Worm (Caenorhabditis elegans) whole organism, young adult: ENCODE data around the gene rga-9.

Source experiments
- B0261.1 ChIP-seq: sonication (generic microtip); optimal IDR thresholded peaks from 2 replicates; lab custom pipeline; 2016; ENCODE audit warnings: mild to moderate bottlenecking, missing genetic modification characterization, moderate library complexity, missing compliant biosample characterization
- D2030.7 ChIP-seq: fragments of 200-800 bp; sonication (Bioruptor generic); IDR thresholded peaks from 2 replicates; pipeline ENCODE4 v1.3.6; 2022; ENCODE audit warnings: missing genetic modification reagents, missing genetic modification characterization, missing compliant biosample characterization
- F37B4.10 ChIP-seq: fragments of 200-800 bp; sonication (Bioruptor generic); IDR thresholded peaks from 2 replicates; pipeline ENCODE4 v1.3.6; 2022; ENCODE audit warnings: missing genetic modification characterization, missing compliant biosample characterization
- Y53F4B.3 ChIP-seq: fragments of 200-800 bp; sonication (Bioruptor generic); IDR thresholded peaks from 2 replicates; pipeline ENCODE4 v1.3.6; 2022; ENCODE audit warnings: missing genetic modification reagents, missing genetic modification characterization, missing compliant biosample characterization
- Y79H2A.3 ChIP-seq: fragments of 200-800 bp; sonication (Bioruptor generic); conservative IDR thresholded peaks from 2 replicates; pipeline ENCODE4 v1.3.6; 2022; ENCODE audit warnings: missing genetic modification reagents, missing genetic modification characterization, missing compliant biosample characterization
- Y95B8A.8 ChIP-seq: fragments of 200-800 bp; sonication (Bioruptor generic); IDR thresholded peaks from 2 replicates; pipeline ENCODE4 v1.3.6; 2022; ENCODE audit warnings: missing genetic modification reagents, missing genetic modification characterization, missing compliant biosample characterization
- ZK185.1 ChIP-seq: sonication (generic microtip); optimal IDR thresholded peaks from 2 replicates; lab custom pipeline; 2016; ENCODE audit warnings: mild to moderate bottlenecking, missing genetic modification characterization, missing compliant biosample characterization; ENCODE audit not compliant: poor library complexity, severe bottlenecking
- attf-5 ChIP-seq: fragments of 200-800 bp; sonication (Bioruptor generic); optimal IDR thresholded peaks from 2 replicates; lab custom pipeline; 2018; ENCODE audit warnings: mild to moderate bottlenecking, missing genetic modification characterization, missing compliant biosample characterization
- bed-1 ChIP-seq: fragments of 200-800 bp; sonication (Bioruptor generic); IDR thresholded peaks from 2 replicates; pipeline ENCODE4 v1.3.6; 2022; ENCODE audit warnings: missing genetic modification reagents, missing genetic modification characterization, missing compliant biosample characterization
- ceh-79 ChIP-seq: sonication (generic microtip); optimal IDR thresholded peaks from 2 replicates; lab custom pipeline; 2017; ENCODE audit warnings: mild to moderate bottlenecking, missing genetic modification characterization, missing compliant biosample characterization
- ceh-91 ChIP-seq: fragments of 200-800 bp; sonication (Bioruptor generic); IDR thresholded peaks from 2 replicates; pipeline ENCODE4 v1.3.6; 2022; ENCODE audit warnings: missing genetic modification reagents, missing genetic modification characterization, missing compliant biosample characterization
- die-1 ChIP-seq: sonication (generic microtip); optimal IDR thresholded peaks from 2 replicates; lab custom pipeline; 2016; ENCODE audit warnings: missing genotype, mild to moderate bottlenecking, missing genetic modification characterization, missing compliant biosample characterization
- egrh-3 ChIP-seq: fragments of 200-800 bp; sonication (Bioruptor generic); IDR thresholded peaks from 2 replicates; pipeline ENCODE4 v1.3.6; 2022; ENCODE audit warnings: missing genetic modification reagents, missing genetic modification characterization, missing compliant biosample characterization
- ets-4 ChIP-seq: fragments of 200-800 bp; sonication (Bioruptor generic); optimal IDR thresholded peaks from 2 replicates; lab custom pipeline; 2018; ENCODE audit warnings: mild to moderate bottlenecking, missing genetic modification characterization, missing compliant biosample characterization
- fkh-3 ChIP-seq: sonication (generic microtip); optimal IDR thresholded peaks from 2 replicates; lab custom pipeline; 2016; ENCODE audit warnings: mild to moderate bottlenecking, missing genetic modification characterization, missing compliant biosample characterization
- gei-17 ChIP-seq: fragments of 200-800 bp; sonication (Bioruptor generic); optimal IDR thresholded peaks from 2 replicates; lab custom pipeline; 2018; ENCODE audit warnings: mild to moderate bottlenecking, missing genetic modification characterization, missing compliant biosample characterization
- hmg-1.2 ChIP-seq: fragments of 200-800 bp; sonication (Bioruptor generic); IDR thresholded peaks from 2 replicates; pipeline ENCODE4 v1.3.6; 2022; ENCODE audit warnings: missing genetic modification reagents, missing genetic modification characterization, missing compliant biosample characterization
- hmg-20 ChIP-seq: fragments of 200-800 bp; sonication (Bioruptor generic); IDR thresholded peaks from 2 replicates; pipeline ENCODE4 v1.3.6; 2022; ENCODE audit warnings: missing genetic modification reagents, missing genetic modification characterization, missing compliant biosample characterization
- lag-1 ChIP-seq: fragments of 200-800 bp; sonication (Bioruptor generic); IDR thresholded peaks from 2 replicates; pipeline ENCODE4 v1.3.6; 2022; ENCODE audit warnings: missing genetic modification reagents, missing genetic modification characterization, missing compliant biosample characterization
- lin-26 ChIP-seq: fragments of 200-800 bp; sonication (Bioruptor generic); IDR thresholded peaks from 2 replicates; pipeline ENCODE4 v1.3.6; 2022; ENCODE audit warnings: missing genetic modification reagents, missing genetic modification characterization, missing compliant biosample characterization
- lin-40 ChIP-seq: sonication (generic microtip); optimal IDR thresholded peaks from 2 replicates; lab custom pipeline; 2016; ENCODE audit warnings: missing genetic modification characterization, mild to moderate bottlenecking, missing compliant biosample characterization, missing genotype, missing genetic modification reagents
- lin-54 ChIP-seq: fragments of 200-800 bp; sonication (Bioruptor generic); optimal IDR thresholded peaks from 2 replicates; lab custom pipeline; 2018; ENCODE audit warnings: mild to moderate bottlenecking, missing genetic modification characterization, missing compliant biosample characterization
- madf-3 ChIP-seq: fragments of 200-800 bp; sonication (Bioruptor generic); IDR thresholded peaks from 2 replicates; pipeline ENCODE4 v1.3.6; 2022; ENCODE audit warnings: missing genetic modification reagents, missing genetic modification characterization, missing compliant biosample characterization
- mcd-1 ChIP-seq: fragments of 200-800 bp; sonication (Bioruptor generic); IDR thresholded peaks from 2 replicates; pipeline ENCODE4 v1.3.6; 2022; ENCODE audit warnings: missing genetic modification reagents, missing genetic modification characterization, missing compliant biosample characterization
- mel-28 ChIP-seq: sonication (generic microtip); optimal IDR thresholded peaks from 2 replicates; lab custom pipeline; 2016; ENCODE audit warnings: borderline replicate concordance, mild to moderate bottlenecking, missing genetic modification characterization, missing compliant biosample characterization
- nfya-1 ChIP-seq: sonication (generic microtip); optimal IDR thresholded peaks from 2 replicates; lab custom pipeline; 2017; ENCODE audit warnings: antibody characterized with exemption, missing compliant biosample characterization, missing genetic modification characterization, borderline replicate concordance; ENCODE audit not compliant: insufficient read depth
- nhr-27 ChIP-seq: fragments of 200-800 bp; sonication (Bioruptor generic); optimal IDR thresholded peaks from 2 replicates; lab custom pipeline; 2018; ENCODE audit warnings: mild to moderate bottlenecking, missing genetic modification characterization, moderate library complexity, missing compliant biosample characterization
- nhr-80 ChIP-seq: sonication (generic microtip); optimal IDR thresholded peaks from 2 replicates; lab custom pipeline; 2016; ENCODE audit warnings: missing genetic modification characterization, missing compliant biosample characterization
- pha-4 ChIP-seq: fragments of 150-350 bp; sonication (generic microtip); optimal IDR thresholded peaks from 2 replicates; lab custom pipeline; 2014; ENCODE audit warnings: missing biosample characterization, missing genetic modification reagents, missing genetic modification characterization
- repo-1 ChIP-seq: sonication (generic microtip); optimal IDR thresholded peaks from 2 replicates; lab custom pipeline; 2017; ENCODE audit warnings: mild to moderate bottlenecking, missing genetic modification characterization, missing compliant biosample characterization
- sdz-38 ChIP-seq: sonication (generic microtip); optimal IDR thresholded peaks from 2 replicates; lab custom pipeline; 2016; ENCODE audit warnings: missing genotype, missing genetic modification characterization, missing compliant biosample characterization
- snpc-1.3 ChIP-seq: sonication (generic microtip); optimal IDR thresholded peaks from 2 replicates; lab custom pipeline; 2017; ENCODE audit warnings: missing genetic modification characterization, mild to moderate bottlenecking, missing compliant biosample characterization, antibody characterized with exemption, moderate library complexity, missing genotype, missing genetic modification reagents; ENCODE audit not compliant: insufficient read depth
- unc-130 ChIP-seq: sonication (generic microtip); optimal IDR thresholded peaks from 2 replicates; lab custom pipeline; 2016; ENCODE audit warnings: missing genetic modification reagents, missing genetic modification characterization, missing compliant biosample characterization
- xnd-1 ChIP-seq: sonication (generic microtip); optimal IDR thresholded peaks from 2 replicates; lab custom pipeline; 2016; ENCODE audit warnings: missing genotype, missing genetic modification reagents, missing genetic modification characterization, missing compliant biosample characterization
- zfh-2 ChIP-seq: fragments of 200-800 bp; sonication (Bioruptor generic); conservative IDR thresholded peaks from 2 replicates; pipeline ENCODE4 v1.3.6; 2022; ENCODE audit warnings: missing genetic modification reagents, missing genetic modification characterization, missing compliant biosample characterization
- ztf-18 ChIP-seq: sonication (generic microtip); optimal IDR thresholded peaks from 2 replicates; lab custom pipeline; 2016; ENCODE audit warnings: missing genotype, mild to moderate bottlenecking, missing genetic modification characterization, missing compliant biosample characterization
- ztf-28 ChIP-seq: fragments of 200-800 bp; sonication (Bioruptor generic); IDR thresholded peaks from 2 replicates; pipeline ENCODE4 v1.3.6; 2022; ENCODE audit warnings: missing genetic modification reagents, missing genetic modification characterization, missing compliant biosample characterization
- ztf-3 ChIP-seq: fragments of 200-800 bp; sonication (Bioruptor generic); optimal IDR thresholded peaks from 2 replicates; lab custom pipeline; 2018; ENCODE audit warnings: mild to moderate bottlenecking, missing genetic modification characterization, missing compliant biosample characterization

rga-9 gene

DNA sequence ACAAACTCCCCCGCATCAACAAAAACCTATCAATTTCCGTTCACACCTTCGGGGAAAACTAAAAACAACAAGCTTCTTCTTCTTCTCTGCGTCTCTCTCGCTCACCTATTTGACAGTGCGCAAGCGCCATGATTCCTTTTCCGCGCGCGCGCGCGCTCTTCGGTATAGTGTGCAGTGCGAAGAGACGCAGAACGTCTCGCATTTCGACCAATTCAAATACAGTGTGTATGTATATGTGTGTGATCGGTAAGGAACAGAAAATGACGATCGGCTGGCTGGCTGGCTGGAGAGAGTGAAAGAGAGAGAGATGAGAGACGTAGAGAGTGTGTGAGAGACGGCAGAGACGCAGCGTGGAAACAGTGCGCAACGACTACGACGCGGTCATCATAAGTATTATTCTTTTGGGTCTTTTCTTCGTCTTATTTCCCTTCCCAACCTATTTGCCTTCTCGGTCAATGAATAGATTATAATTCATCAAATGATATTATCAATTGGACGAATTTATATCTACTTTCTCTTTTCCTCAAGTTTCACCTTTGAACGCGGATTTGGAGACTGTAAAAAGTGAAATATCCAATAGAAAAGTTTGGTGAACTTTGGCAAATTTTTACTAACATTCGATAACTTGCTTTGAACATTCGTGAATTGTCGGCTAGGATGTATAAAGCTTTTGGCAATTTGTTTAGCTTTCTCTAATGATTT is 4.8 kb upstream of the rga-9 start (continued):
- TF ChIP-seq ceh-91 (GFP tag; lab: Robert Waterston, UW) (no peak), pha-4 (no peak), sdz-38 (no peak), F37B4.10 (GFP tag; lab: Robert Waterston, UW) (no peak), zfh-2 (GFP tag; lab: Robert Waterston, UW) (peak; percentile 91), nfya-1 (tag; lab: Kevin White, UChicago) (no peak), die-1 (tag; lab: Kevin White, UChicago) (peak; percentile 44), ztf-28 (GFP tag; lab: Robert Waterston, UW) (no peak), repo-1 (tag; lab: Kevin White, UChicago) (no peak), lin-40 (tag; lab: Kevin White, UChicago) (peak; percentile 71), D2030.7 (GFP tag; lab: Robert Waterston, UW) (peak; percentile 66), mcd-1 (peak; percentile 51; the same call in 1 of the 2 replicates), ceh-79 (tag; lab: Kevin White, UChicago) (no peak), fkh-3 (tag; lab: Kevin White, UChicago) (no peak), nhr-80 (tag; lab: Kevin White, UChicago) (peak; percentile 88), hmg-20 (GFP tag; lab: Robert Waterston, UW) (no peak), egrh-3 (GFP tag; lab: Robert Waterston, UW) (no peak), Y53F4B.3 (GFP tag; lab: Robert Waterston, UW) (no peak), lag-1 (no peak), xnd-1 (tag; lab: Kevin White, UChicago) (no peak), B0261.1 (tag; lab: Kevin White, UChicago) (no peak), Y79H2A.3 (GFP tag; lab: Robert Waterston, UW) (no peak), gei-17 (GFP tag; lab: Kevin White, UChicago) (peak; percentile 11), bed-1 (no peak), attf-5 (peak; percentile 79), nhr-27 (tag; lab: Kevin White, UChicago) (no peak), snpc-1.3 (no peak), madf-3 (GFP tag; lab: Robert Waterston, UW) (0 out of 2 replicates have a peak, but pooled peaks have one; percentile 17), lin-54 (GFP tag; lab: Kevin White, UChicago) (peak; percentile 44), hmg-1.2 (peak; percentile 84), ztf-18 (tag; lab: Kevin White, UChicago) (peak; percentile 16), ets-4 (GFP tag; lab: Kevin White, UChicago) (no peak)

DNA sequence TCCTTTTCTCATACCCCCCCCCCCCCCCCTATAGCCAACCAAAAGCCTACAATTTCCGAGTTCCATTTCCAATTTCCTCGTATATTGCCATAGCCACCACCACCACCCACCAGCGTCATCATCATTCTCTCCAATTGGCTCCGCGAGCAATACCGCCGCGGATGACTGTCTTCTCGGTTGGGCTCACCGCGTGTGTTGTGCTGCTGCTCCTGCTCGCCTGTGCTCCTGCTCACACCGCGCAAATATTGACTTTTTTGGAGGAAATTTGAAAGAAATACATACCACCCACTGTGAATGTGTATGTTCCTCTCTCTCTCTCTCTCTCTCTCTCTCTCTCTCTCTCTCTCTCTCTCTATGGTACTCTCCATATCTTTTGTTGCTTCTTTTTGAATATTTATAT is 3.4 kb upstream of the rga-9 start:
- peak; percentile 47; the same call in 1 of the 2 replicates for TF ChIP-seq egrh-3 (GFP tag; lab: Robert Waterston, UW)
- no peak for TF ChIP-seq unc-130 (GFP tag; lab: Kevin White, UChicago)
- no peak for TF ChIP-seq madf-3 (GFP tag; lab: Robert Waterston, UW)
- TF ChIP-seq lin-26 (GFP tag; lab: Robert Waterston, UW) = 0 out of 2 replicates have a peak, but pooled peaks have one; percentile 28
- TF ChIP-seq mcd-1 = peak; percentile 11; the same call in 1 of the 2 replicates
- peak; percentile 67 for TF ChIP-seq zfh-2 (GFP tag; lab: Robert Waterston, UW)
- TF ChIP-seq hmg-1.2 = no peak

DNA sequence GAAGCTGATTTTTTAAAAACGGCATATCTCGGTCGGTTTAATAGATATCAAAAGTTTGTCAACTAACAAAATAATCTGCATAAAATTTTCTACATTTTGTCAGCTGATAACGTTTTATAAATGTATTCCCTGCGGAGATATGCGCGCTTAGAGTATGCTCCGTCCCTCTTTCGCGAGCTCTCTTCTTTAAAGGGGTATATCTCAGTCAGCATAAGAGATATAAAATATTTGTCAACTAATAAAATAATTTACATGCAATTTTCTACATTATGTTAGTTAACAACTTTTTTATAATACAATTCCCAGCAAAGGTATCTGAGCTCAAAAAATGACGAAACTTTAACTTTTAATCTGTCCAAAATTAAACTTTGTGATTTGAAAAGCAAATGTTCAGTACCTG is 2.5 kb upstream of the rga-9 start:
- TF ChIP-seq Y79H2A.3 (GFP tag; lab: Robert Waterston, UW) (no peak), mel-28 (tag; lab: Kevin White, UChicago) (no peak), bed-1 (no peak), Y95B8A.8 (GFP tag; lab: Robert Waterston, UW) (no peak), ZK185.1 (tag; lab: Kevin White, UChicago) (no peak), ztf-3 (GFP tag; lab: Kevin White, UChicago) (no peak)
